Fruit fly (Drosophila melanogaster) whole organism, embryonic: ENCODE data around the gene CG34268.

Experiments used
- CG1603 ChIP-seq: fragments of 200-800 bp; sonication (Bioruptor generic); optimal IDR thresholded peaks from 2 replicates; lab custom pipeline; 2019; ENCODE audit warnings: missing biosample characterization, mild to moderate bottlenecking, missing genetic modification characterization, moderate library complexity
- CG43689 ChIP-seq: fragments of 200-800 bp; sonication (Bioruptor generic); IDR thresholded peaks from 2 replicates; pipeline ENCODE4 v1.3.6; 2022; ENCODE audit warnings: missing biosample characterization, missing genetic modification characterization
- Dek ChIP-seq: fragments of 200-800 bp; sonication (Bioruptor generic); optimal IDR thresholded peaks from 3 replicates; lab custom pipeline; 2019; ENCODE audit warnings: missing biosample characterization, mild to moderate bottlenecking, missing genetic modification characterization, moderate library complexity
- emc ChIP-seq: fragments of 200-800 bp; sonication (Bioruptor generic); optimal IDR thresholded peaks from 2 replicates; lab custom pipeline; 2016; ENCODE audit warnings: missing biosample characterization, missing genetic modification characterization
- klu ChIP-seq: fragments of 200-800 bp; sonication (Bioruptor generic); IDR thresholded peaks from 2 replicates; pipeline ENCODE4 v1.3.6; 2022; ENCODE audit warnings: missing biosample characterization, missing genetic modification characterization
- stc ChIP-seq: fragments of 200-800 bp; sonication (Bioruptor generic); IDR thresholded peaks from 2 replicates; pipeline ENCODE4 v1.3.6; 2022; ENCODE audit warnings: missing biosample characterization, missing genetic modification characterization
- zen2 ChIP-seq: fragments of 200-800 bp; sonication (Bioruptor generic); IDR thresholded peaks from 3 replicates; pipeline ENCODE4 v1.3.6; 2022; ENCODE audit warnings: missing biosample characterization, missing genetic modification characterization; ENCODE audit not compliant: partially characterized antibody

dm6 chr3L:471199-471598 is 29.6 kb upstream of the CG34268 start:
- TF ChIP-seq stc (no peak), CG43689 (GFP tag; lab: Robert Waterston, UW) (no peak), Dek (no peak), CG1603 (no peak), klu (GFP tag; lab: Robert Waterston, UW) (no peak), emc (no peak), zen2 (GFP tag; lab: Robert Waterston, UW) (no peak)
